Worm (Caenorhabditis elegans): ENCODE results near the gene C08B6.8.

DNA sequence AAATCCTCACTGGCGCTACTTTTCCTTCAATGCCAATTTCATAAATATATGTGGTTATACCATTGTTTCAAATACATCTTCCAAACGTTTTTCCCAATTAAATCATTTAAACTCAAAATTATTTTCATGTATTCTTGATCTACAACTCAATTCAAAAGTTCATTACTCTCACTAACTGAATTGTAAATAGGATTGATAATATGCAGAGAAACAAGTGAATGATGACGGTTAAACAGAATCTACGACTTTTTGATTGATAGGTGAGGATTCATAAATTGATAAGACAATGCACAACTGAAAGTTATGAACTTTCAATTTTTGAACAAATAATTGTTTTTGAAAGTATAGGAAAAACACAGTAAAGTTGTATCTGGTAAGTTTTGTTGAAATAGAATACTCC, 56.8 kb downstream of the C08B6.8 start:
- TF ChIP-seq mep-1 (tag; optimal IDR thresholded peaks at IDR 0.05) (no peak), nhr-11 (tag; optimal IDR thresholded peaks at IDR 0.05) (no peak), lin-15B (tag; optimal IDR thresholded peaks at IDR 0.05) (no peak), lin-29 (GFP tag; IDR thresholded peaks at IDR 0.05) (no peak), lir-3 (tag; optimal IDR thresholded peaks at IDR 0.05) (no peak)

Measured in whole organism, L4 larva.